Fruit fly (Drosophila melanogaster) whole organism, embryonic: ENCODE data around the gene CG42342.

Experiments used
- Atf3 ChIP-seq: fragments of 200-800 bp; sonication (Bioruptor generic); optimal IDR thresholded peaks from 3 replicates; lab custom pipeline; 2016; ENCODE audit warnings: missing biosample characterization, missing genetic modification characterization
- CG11695 ChIP-seq: fragments of 200-800 bp; sonication (Bioruptor generic); IDR thresholded peaks from 3 replicates; pipeline ENCODE4 v1.3.6; 2022; ENCODE audit warnings: missing biosample characterization, missing genetic modification characterization
- CG12104 ChIP-seq: fragments of 200-800 bp; sonication (Bioruptor generic); optimal IDR thresholded peaks from 3 replicates; lab custom pipeline; 2016; ENCODE audit warnings: missing biosample characterization, missing genetic modification characterization
- CG13296 ChIP-seq: fragments of 200-800 bp; sonication (Bioruptor generic); optimal IDR thresholded peaks from 3 replicates; lab custom pipeline; 2018; ENCODE audit warnings: missing biosample characterization, mild to moderate bottlenecking, missing genetic modification characterization
- CG14050 ChIP-seq: fragments of 200-800 bp; sonication (Bioruptor generic); IDR thresholded peaks from 3 replicates; pipeline ENCODE4 v1.3.6; 2022; ENCODE audit warnings: missing biosample characterization, missing genetic modification characterization
- CG14667 ChIP-seq: fragments of 200-800 bp; sonication (Bioruptor generic); IDR thresholded peaks from 2 replicates; pipeline ENCODE4 v1.3.6; 2022; ENCODE audit warnings: missing biosample characterization, missing genetic modification characterization
- CG14710 ChIP-seq: fragments of 200-800 bp; sonication (Bioruptor generic); optimal IDR thresholded peaks from 3 replicates; lab custom pipeline; 2019; ENCODE audit warnings: missing biosample characterization, mild to moderate bottlenecking, missing genetic modification characterization, moderate library complexity
- CG1602 ChIP-seq: fragments of 200-800 bp; sonication (Bioruptor generic); optimal IDR thresholded peaks from 3 replicates; lab custom pipeline; 2016; ENCODE audit warnings: missing biosample characterization, missing genetic modification characterization
- CG16779 ChIP-seq: fragments of 200-800 bp; sonication (Bioruptor generic); IDR thresholded peaks from 2 replicates; pipeline ENCODE4 v1.3.6; 2022; ENCODE audit warnings: missing biosample characterization, missing genetic modification characterization
- CG16863 ChIP-seq: fragments of 200-800 bp; sonication (Bioruptor generic); optimal IDR thresholded peaks from 3 replicates; lab custom pipeline; 2016; ENCODE audit warnings: missing biosample characterization, missing genetic modification characterization
- CG17829 ChIP-seq: fragments of 200-800 bp; optimal IDR thresholded peaks from 2 replicates; lab custom pipeline; 2019; ENCODE audit warnings: missing biosample characterization, mild to moderate bottlenecking, missing genetic modification characterization, moderate library complexity
- CG2712 ChIP-seq: fragments of 200-800 bp; optimal IDR thresholded peaks from 3 replicates; lab custom pipeline; 2019; ENCODE audit warnings: missing biosample characterization, mild to moderate bottlenecking, missing genetic modification characterization, moderate library complexity
- CG4328 ChIP-seq: fragments of 200-800 bp; sonication (Bioruptor generic); optimal IDR thresholded peaks from 3 replicates; lab custom pipeline; 2017; ENCODE audit warnings: missing biosample characterization, missing genetic modification reagents, missing genetic modification characterization
- CG5245 ChIP-seq: fragments of 200-800 bp; sonication (Bioruptor generic); optimal IDR thresholded peaks from 3 replicates; lab custom pipeline; 2016; ENCODE audit warnings: missing biosample characterization, missing genetic modification characterization
- CG6791 ChIP-seq: fragments of 200-800 bp; sonication (Bioruptor generic); IDR thresholded peaks from 3 replicates; pipeline ENCODE4 v1.3.6; 2022; ENCODE audit warnings: missing biosample characterization, missing genetic modification characterization; ENCODE audit not compliant: partially characterized antibody
- CG7556 ChIP-seq: fragments of 200-800 bp; sonication (Bioruptor generic); optimal IDR thresholded peaks from 2 replicates; lab custom pipeline; 2017; ENCODE audit warnings: missing biosample characterization, mild to moderate bottlenecking, missing genetic modification characterization
- CG7928 ChIP-seq: fragments of 200-800 bp; sonication (Bioruptor generic); optimal IDR thresholded peaks from 2 replicates; lab custom pipeline; 2017; ENCODE audit warnings: missing biosample characterization, mild to moderate bottlenecking, missing genetic modification characterization
- D ChIP-seq, 2 experiments: fragments of 200-800 bp in 1 of 2; fragments of >200 bp in 1 of 2; sonication (Bioruptor generic) in 1 of 2; optimal IDR thresholded peaks; 2 replicates in 1 of 2; 3 replicates in 1 of 2; lab custom pipeline; 2017; ENCODE audit warnings: mild to moderate bottlenecking in 1 of 2, missing biosample characterization in 1 of 2, missing genetic modification characterization in 1 of 2, missing genetic modification reagents in 1 of 2
- Dfd ChIP-seq, 2 experiments: fragments of >200 bp; optimal IDR thresholded peaks; 2 replicates each; lab custom pipeline; 2017; ENCODE audit warnings: missing biosample characterization in 2 of 2, missing genetic modification characterization in 2 of 2
- Dip2 ChIP-seq: fragments of 200-800 bp; sonication (Bioruptor generic); IDR thresholded peaks from 2 replicates; pipeline ENCODE4 v1.3.6; 2022; ENCODE audit warnings: missing biosample characterization, missing genetic modification characterization
- E2f1 ChIP-seq: fragments of 200-800 bp; sonication (Bioruptor generic); IDR thresholded peaks from 2 replicates; pipeline ENCODE4 v1.3.6; 2022; ENCODE audit warnings: missing biosample characterization, missing genetic modification characterization
- Elba2 ChIP-seq: fragments of 200-800 bp; sonication (Bioruptor generic); optimal IDR thresholded peaks from 3 replicates; lab custom pipeline; 2016; ENCODE audit warnings: missing biosample characterization, missing genetic modification characterization
- MBD-R2 ChIP-seq: fragments of 200-800 bp; sonication (Bioruptor generic); IDR thresholded peaks from 2 replicates; pipeline ENCODE4 v1.3.6; 2022; ENCODE audit warnings: missing biosample characterization, missing genetic modification characterization
- MTF-1 ChIP-seq: fragments of 200-800 bp; sonication (Bioruptor generic); optimal IDR thresholded peaks from 2 replicates; lab custom pipeline; 2018; ENCODE audit warnings: missing biosample characterization, mild to moderate bottlenecking, missing genetic modification characterization, borderline replicate concordance
- Med ChIP-seq: fragments of 200-800 bp; sonication (Bioruptor generic); peaks from one replicate; lab custom pipeline; 2016; ENCODE audit warnings: missing biosample characterization, missing genetic modification characterization, mild to moderate bottlenecking, inconsistent platforms, moderate library complexity
- Meics ChIP-seq: fragments of 200-800 bp; sonication (Bioruptor generic); optimal IDR thresholded peaks from 2 replicates; lab custom pipeline; 2017; ENCODE audit warnings: missing biosample characterization, mild to moderate bottlenecking, missing genetic modification characterization
- Mrtf ChIP-seq: fragments of 200-800 bp; sonication (Bioruptor generic); IDR thresholded peaks from 3 replicates; pipeline ENCODE4 v1.3.6; 2022; ENCODE audit warnings: missing biosample characterization, missing genetic modification characterization
- Nf-YB ChIP-seq: fragments of 200-800 bp; sonication (Bioruptor generic); optimal IDR thresholded peaks from 3 replicates; lab custom pipeline; 2019; ENCODE audit warnings: missing biosample characterization, mild to moderate bottlenecking, missing genetic modification characterization, moderate library complexity
- Optix ChIP-seq: fragments of 200-800 bp; sonication (Bioruptor generic); IDR thresholded peaks from 3 replicates; pipeline ENCODE4 v1.3.6; 2022; ENCODE audit warnings: missing biosample characterization, missing genetic modification characterization
- Pdp1 ChIP-seq, 2 experiments: fragments of 200-800 bp; sonication (Bioruptor generic); optimal IDR thresholded peaks; 3 replicates each; lab custom pipeline; 2016; ENCODE audit warnings: missing biosample characterization in 2 of 2, missing genetic modification characterization in 2 of 2, mild to moderate bottlenecking in 1 of 2, moderate library complexity in 1 of 2
- Tbp ChIP-seq: fragments of >200 bp; optimal IDR thresholded peaks from 2 replicates; lab custom pipeline; 2018; ENCODE audit warnings: missing biosample characterization, missing genetic modification characterization
- grn ChIP-seq: fragments of 200-800 bp; sonication (Bioruptor generic); optimal IDR thresholded peaks from 3 replicates; lab custom pipeline; 2017; ENCODE audit warnings: missing biosample characterization, missing genetic modification characterization
- oc ChIP-seq: fragments of 200-800 bp; sonication (Bioruptor generic); optimal IDR thresholded peaks from 2 replicates; lab custom pipeline; 2018; ENCODE audit warnings: missing biosample characterization, mild to moderate bottlenecking, missing genetic modification characterization, moderate library complexity
- peb ChIP-seq: fragments of 200-800 bp; sonication (Bioruptor generic); IDR thresholded peaks from 2 replicates; pipeline ENCODE4 v1.3.6; 2022; ENCODE audit warnings: missing biosample characterization, missing genetic modification characterization
- phol ChIP-seq: fragments of 200-800 bp; sonication (Bioruptor generic); optimal IDR thresholded peaks from 3 replicates; lab custom pipeline; 2018; ENCODE audit warnings: missing biosample characterization, mild to moderate bottlenecking, missing genetic modification characterization, moderate library complexity
- pros ChIP-seq: fragments of 200-800 bp; sonication (Bioruptor generic); optimal IDR thresholded peaks from 3 replicates; lab custom pipeline; 2019; ENCODE audit warnings: missing biosample characterization, mild to moderate bottlenecking, missing genetic modification characterization, moderate library complexity
- schlank ChIP-seq: fragments of 200-800 bp; sonication (Bioruptor generic); optimal IDR thresholded peaks from 2 replicates; lab custom pipeline; 2018; ENCODE audit warnings: missing biosample characterization, mild to moderate bottlenecking, missing genetic modification characterization
- shn ChIP-seq: fragments of 200-800 bp; sonication (Bioruptor generic); optimal IDR thresholded peaks from 3 replicates; lab custom pipeline; 2016; ENCODE audit warnings: missing biosample characterization, missing genetic modification characterization
- slp2 ChIP-seq: fragments of 200-800 bp; sonication (Bioruptor generic); optimal IDR thresholded peaks from 2 replicates; lab custom pipeline; 2016; ENCODE audit warnings: missing biosample characterization, missing genetic modification characterization
- sr ChIP-seq: fragments of 200-800 bp; sonication (Bioruptor generic); IDR thresholded peaks from 3 replicates; pipeline ENCODE4 v1.3.6; 2022; ENCODE audit warnings: missing biosample characterization, missing genetic modification characterization
- tgo ChIP-seq: fragments of 200-800 bp; sonication (Bioruptor generic); IDR thresholded peaks from 3 replicates; pipeline ENCODE4 v1.3.6; 2022; ENCODE audit warnings: missing biosample characterization, missing genetic modification characterization
- tll ChIP-seq, 2 experiments: fragments of 200-800 bp in 1 of 2; fragments of >200 bp in 1 of 2; sonication (Bioruptor generic) in 1 of 2; optimal IDR thresholded peaks; 2 replicates each; lab custom pipeline; 2017 to 2019; ENCODE audit warnings: missing biosample characterization in 2 of 2, missing genetic modification characterization in 2 of 2, mild to moderate bottlenecking in 1 of 2, moderate library complexity in 1 of 2
- vnd ChIP-seq: fragments of 200-800 bp; sonication (Bioruptor generic); IDR thresholded peaks from 3 replicates; pipeline ENCODE4 v1.3.6; 2022; ENCODE audit warnings: missing biosample characterization, missing genetic modification characterization; ENCODE audit not compliant: partially characterized antibody
- vvl ChIP-seq: fragments of 200-800 bp; sonication (Bioruptor generic); IDR thresholded peaks from 2 replicates; pipeline ENCODE4 v1.3.6; 2022; ENCODE audit warnings: missing biosample characterization, missing genetic modification characterization
- zen ChIP-seq: fragments of 200-800 bp; sonication (Bioruptor generic); optimal IDR thresholded peaks from 3 replicates; lab custom pipeline; 2018; ENCODE audit warnings: missing biosample characterization, mild to moderate bottlenecking, missing genetic modification characterization, moderate library complexity

CG42342 gene

dm6 chr3R:16525555-16525954, 23.0 kb downstream of the CG42342 start:
- TF ChIP-seq MBD-R2 (GFP tag; lab: Robert Waterston, UW) (no peak), oc (tag; lab: Kevin White, UChicago) (peak; percentile 79), sr (peak; percentile 53; the same call in 2 of the 3 replicates), CG11695 (GFP tag; lab: Robert Waterston, UW) (no peak), CG7928 (GFP tag; lab: Kevin White, UChicago) (no peak), Mrtf (GFP tag; lab: Robert Waterston, UW) (no peak), Optix (GFP tag; lab: Robert Waterston, UW) (no peak), Nf-YB (GFP tag; lab: Kevin White, UChicago) (peak; percentile 12), grn (GFP tag; lab: Kevin White, UChicago) (peak; percentile 62), pros (GFP tag; lab: Kevin White, UChicago) (peak; percentile 89), Dip2 (GFP tag; lab: Robert Waterston, UW) (no peak), CG4328 (GFP tag; lab: Kevin White, UChicago) (no peak), CG17829 (no peak), vvl (peak; percentile 23; the same call in 1 of the 2 replicates), Pdp1 (GFP tag; optimal IDR thresholded peaks at IDR 0.05; lab: Kevin White, UChicago) (peak in 1 of 2 experiments; percentile 57), CG12104 (GFP tag; lab: Kevin White, UChicago) (no peak), CG2712 (tag; lab: Kevin White, UChicago) (no peak), CG14050 (GFP tag; lab: Robert Waterston, UW) (no peak), Meics (GFP tag; lab: Kevin White, UChicago) (no peak), Med (GFP tag; lab: Kevin White, UChicago) (peak; percentile 47), slp2 (GFP tag; lab: Kevin White, UChicago) (no peak), zen (tag; lab: Kevin White, UChicago) (peak; percentile 1), peb (GFP tag; lab: Robert Waterston, UW) (no peak)

dm6 chr3R:16526256-16526655, 23.7 kb downstream of the CG42342 start:
- TF ChIP-seq pros (GFP tag; lab: Kevin White, UChicago) (no peak), D (optimal IDR thresholded peaks at IDR 0.05; lab: Kevin White, UChicago) (peak; percentile 21), D (GFP tag; optimal IDR thresholded peaks at IDR 0.05; lab: Kevin White, UChicago) (no peak), CG5245 (GFP tag; lab: Kevin White, UChicago) (no peak), CG16863 (GFP tag; lab: Kevin White, UChicago) (no peak), Elba2 (GFP tag; lab: Kevin White, UChicago) (peak; percentile 39), CG14710 (tag; lab: Kevin White, UChicago) (no peak), E2f1 (GFP tag; lab: Robert Waterston, UW) (no peak), CG14667 (no peak), Med (GFP tag; lab: Kevin White, UChicago) (peak; percentile 24), vnd (GFP tag; lab: Robert Waterston, UW) (no peak), Dfd (GFP tag; optimal IDR thresholded peaks at IDR 0.05; lab: Kevin White, UChicago) (no peak), Tbp (GFP tag; lab: Kevin White, UChicago) (no peak), CG6791 (GFP tag; lab: Robert Waterston, UW) (0 out of 3 replicates have a peak, but pooled peaks have one; percentile 12), CG7556 (GFP tag; lab: Kevin White, UChicago) (no peak), tll (GFP tag; optimal IDR thresholded peaks at IDR 0.05; lab: Kevin White, UChicago) (peak in 1 of 2 experiments; percentile 50), schlank (tag; lab: Kevin White, UChicago) (no peak), phol (no peak), CG16779 (GFP tag; lab: Robert Waterston, UW) (no peak), Atf3 (GFP tag; lab: Kevin White, UChicago) (no peak), tgo (GFP tag; lab: Robert Waterston, UW) (no peak), CG13296 (no peak), CG1602 (GFP tag; lab: Kevin White, UChicago) (no peak), zen (tag; lab: Kevin White, UChicago) (peak; percentile 96), MTF-1 (no peak), shn (no peak)
- TF ChIP-seq, all 482 proteins: peak for 6
